Worm (Caenorhabditis elegans): ENCODE measurements around the gene C34C6.9.

DNA sequence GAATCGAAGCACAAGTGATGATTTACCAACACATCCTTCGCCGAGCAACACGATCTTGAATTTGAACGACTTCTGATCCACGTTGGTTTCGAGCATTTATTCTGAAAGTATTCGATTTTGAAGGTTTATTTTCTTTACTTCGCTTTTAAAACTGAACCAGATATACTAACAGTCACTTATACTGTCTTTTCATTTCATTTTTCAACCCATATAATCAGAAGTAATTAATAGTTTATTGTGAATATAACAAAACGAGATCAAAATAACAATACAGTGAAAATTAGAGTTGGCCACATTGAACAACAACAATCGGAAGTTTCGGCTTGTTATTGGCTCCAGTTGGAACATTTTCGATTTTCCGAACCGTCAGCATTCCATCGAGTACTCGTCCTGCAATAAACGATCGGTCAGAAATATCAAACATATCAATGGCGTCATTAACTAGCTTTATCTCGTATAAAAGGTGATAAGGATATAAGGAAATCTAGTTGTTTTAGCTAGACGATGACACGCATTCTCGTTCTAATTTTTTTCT, 29.3 kb downstream of the C34C6.9 start, which contains the start of the genes rab-21 and T01B7.13:
- TF ChIP-seq tab-1 (GFP tag; IDR thresholded peaks at IDR 0.05) (no peak), med-1 (GFP tag; optimal IDR thresholded peaks at IDR 0.05; ENCODE audit: insufficient read depth) (no peak), ztf-23 (GFP tag; IDR thresholded peaks at IDR 0.05) (no peak), T22C8.4 (GFP tag; IDR thresholded peaks at IDR 0.05) (no peak), flt-1 (GFP tag; IDR thresholded peaks at IDR 0.05) (no peak), cog-1 (tag; optimal IDR thresholded peaks at IDR 0.05) (no peak)
